Worm (Caenorhabditis elegans) whole organism, early embryonic: Measurements from ENCODE around the gene chat-1.

ENCODE experiments used
- B0310.2 ChIP-seq: sonication (generic microtip); optimal IDR thresholded peaks from 2 replicates; lab custom pipeline; 2016; ENCODE audit warnings: mild to moderate bottlenecking, missing genetic modification characterization, missing compliant biosample characterization
- F13C5.2 ChIP-seq: sonication (generic microtip); optimal IDR thresholded peaks from 2 replicates; lab custom pipeline; 2017; ENCODE audit warnings: mild to moderate bottlenecking, missing genetic modification characterization, inconsistent platforms, missing compliant biosample characterization
- aly-1 ChIP-seq: sonication (generic microtip); optimal IDR thresholded peaks from 2 replicates; lab custom pipeline; 2016; ENCODE audit warnings: missing genetic modification characterization, missing compliant biosample characterization
- ama-1 ChIP-seq: fragments of 150-350 bp; optimal IDR thresholded peaks from 2 replicates; lab custom pipeline; 2014
- ceh-13 ChIP-seq: fragments of 200-800 bp; sonication (Bioruptor generic); optimal IDR thresholded peaks from 2 replicates; lab custom pipeline; 2018; ENCODE audit warnings: mild to moderate bottlenecking, missing genetic modification characterization, missing compliant biosample characterization
- ceh-36 ChIP-seq: sonication (generic microtip); optimal IDR thresholded peaks from 2 replicates; lab custom pipeline; 2016; ENCODE audit warnings: missing genetic modification characterization, inconsistent platforms, missing compliant biosample characterization
- ets-7 ChIP-seq: sonication (generic microtip); optimal IDR thresholded peaks from 2 replicates; lab custom pipeline; 2016; ENCODE audit warnings: missing genotype, missing genetic modification characterization, missing compliant biosample characterization
- flt-1 ChIP-seq: fragments of 200-800 bp; sonication (Bioruptor generic); IDR thresholded peaks from 2 replicates; pipeline ENCODE4 v1.3.6; 2022; ENCODE audit warnings: missing genetic modification characterization, missing compliant biosample characterization
- hmbx-1 ChIP-seq: sonication (generic microtip); optimal IDR thresholded peaks from 2 replicates; lab custom pipeline; 2016; ENCODE audit warnings: mild to moderate bottlenecking, missing genetic modification characterization, missing compliant biosample characterization
- hnd-1 ChIP-seq: sonication (generic microtip); optimal IDR thresholded peaks from 2 replicates; lab custom pipeline; 2016; ENCODE audit warnings: missing genetic modification characterization, missing compliant biosample characterization
- scrt-1 ChIP-seq: fragments of 200-800 bp; sonication (Bioruptor generic); IDR thresholded peaks from 2 replicates; pipeline ENCODE4 v1.3.6; 2022; ENCODE audit warnings: missing genetic modification characterization, missing compliant biosample characterization
- sea-1 ChIP-seq: fragments of 200-800 bp; sonication (Bioruptor generic); conservative IDR thresholded peaks from 2 replicates; pipeline ENCODE4 v1.3.6; 2022; ENCODE audit warnings: missing genetic modification characterization, missing compliant biosample characterization
- tra-4 ChIP-seq: sonication (generic microtip); optimal IDR thresholded peaks from 2 replicates; lab custom pipeline; 2017; ENCODE audit warnings: missing genetic modification characterization, missing compliant biosample characterization

- no peak for TF ChIP-seq aly-1
- no peak for TF ChIP-seq ama-1
- TF ChIP-seq B0310.2 (tag; lab: Kevin White, UChicago), result no peak
- TF ChIP-seq tra-4 (tag; lab: Kevin White, UChicago), result no peak
- TF ChIP-seq ceh-36 (tag; lab: Kevin White, UChicago), result no peak
- TF ChIP-seq F13C5.2, result no peak
- TF ChIP-seq ceh-13 (GFP tag; lab: Kevin White, UChicago), result no peak
- TF ChIP-seq flt-1 (GFP tag; lab: Robert Waterston, UW), result no peak
- no peak for TF ChIP-seq hmbx-1 (tag; lab: Kevin White, UChicago)
- TF ChIP-seq sea-1 (GFP tag; lab: Robert Waterston, UW), result no peak
- TF ChIP-seq hnd-1, result no peak
- no peak for TF ChIP-seq ets-7 (tag; lab: Kevin White, UChicago)
- TF ChIP-seq scrt-1 (GFP tag; lab: Robert Waterston, UW), result no peak
These were observed 43.3 kb upstream of the chat-1 start for ce11 chrIV:4403870-4404269.
